Fruit fly (Drosophila melanogaster): ENCODE measurements around the gene CG43783.

The CG43783 gene

dm6 chr3L:8947848-8948494 is 6.1 kb downstream of the CG43783 start:
- TF ChIP-seq exex (tag; optimal IDR thresholded peaks at IDR 0.05) (peak; percentile 58), GATAe (GFP tag; conservative IDR thresholded peaks at IDR 0.05) (peak; percentile 24; the same call in 1 of the 2 replicates), Hey (tag; optimal IDR thresholded peaks at IDR 0.05) (peak; percentile 75), Hsf (GFP tag; optimal IDR thresholded peaks at IDR 0.05) (no peak), lab (GFP tag; optimal IDR thresholded peaks at IDR 0.05) (peak; percentile 34), sug (tag; optimal IDR thresholded peaks at IDR 0.05) (peak; percentile 48), pros (GFP tag; optimal IDR thresholded peaks at IDR 0.05) (no peak), mirr (GFP tag; optimal IDR thresholded peaks at IDR 0.05) (peak; percentile 80), psq (GFP tag; optimal IDR thresholded peaks at IDR 0.05) (no peak), toy (GFP tag; IDR thresholded peaks at IDR 0.05) (no peak), CG17568 (GFP tag; optimal IDR thresholded peaks at IDR 0.05) (no peak), schlank (tag; optimal IDR thresholded peaks at IDR 0.05) (no peak)

- TF ChIP-seq peb (GFP tag; IDR thresholded peaks at IDR 0.05) (no peak), mam (GFP tag; optimal IDR thresholded peaks at IDR 0.05) (no peak), tio (GFP tag; optimal IDR thresholded peaks at IDR 0.05) (no peak), CG7357 (GFP tag; IDR thresholded peaks at IDR 0.05) (no peak), Hand (GFP tag; optimal IDR thresholded peaks at IDR 0.05) (no peak), stwl (tag; optimal IDR thresholded peaks at IDR 0.05) (peak; percentile 58), CG7839 (tag; optimal IDR thresholded peaks at IDR 0.05) (no peak), CG7271 (tag; optimal IDR thresholded peaks at IDR 0.05) (peak; percentile 77), CG1792 (GFP tag; optimal IDR thresholded peaks at IDR 0.05) (no peak), esg (GFP tag; conservative IDR thresholded peaks at IDR 0.05) (no peak), Ets97D (GFP tag; optimal IDR thresholded peaks at IDR 0.05) (peak; percentile 13)
Observed at dm6 chr3L:8939654-8940053, 14.4 kb downstream of the CG43783 start.

dm6 chr3L:8931916-8932315 is 22.2 kb downstream of the CG43783 start:
- TF ChIP-seq CG15269 (tag; optimal IDR thresholded peaks at IDR 0.05), result peak; percentile 13
- peak in 1 of 2 experiments; percentile 50 for TF ChIP-seq eve (GFP tag; optimal IDR thresholded peaks at IDR 0.05)
- no peak for TF ChIP-seq hkb (optimal IDR thresholded peaks at IDR 0.05)
- TF ChIP-seq hkb (GFP tag; IDR thresholded peaks at IDR 0.05), result 0 out of 2 replicates have a peak, but pooled peaks have one; percentile 22
- no peak for TF ChIP-seq jumu (GFP tag; optimal IDR thresholded peaks at IDR 0.05)
- TF ChIP-seq CG17568 (GFP tag; optimal IDR thresholded peaks at IDR 0.05), result peak; percentile 54
- TF ChIP-seq bowl (GFP tag; IDR thresholded peaks at IDR 0.05), result no peak
- no peak for TF ChIP-seq inv (GFP tag; IDR thresholded peaks at IDR 0.05; ENCODE audit: partially characterized antibody)
- TF ChIP-seq CG11695 (GFP tag; IDR thresholded peaks at IDR 0.05), result 0 out of 3 replicates have a peak, but pooled peaks have one; percentile 28
- no peak for TF ChIP-seq tup (GFP tag; optimal IDR thresholded peaks at IDR 0.05)
- TF ChIP-seq CG8924 (tag; optimal IDR thresholded peaks at IDR 0.05), result no peak
- TF ChIP-seq CG1233 (GFP tag; optimal IDR thresholded peaks at IDR 0.05), result no peak
- TF ChIP-seq sens (GFP tag), result peak; percentile 10
- TF ChIP-seq Fer1 (GFP tag; optimal IDR thresholded peaks at IDR 0.05), result peak; percentile 44
- TF ChIP-seq stc (GFP tag; IDR thresholded peaks at IDR 0.05), result peak; percentile 20; the same call in 1 of the 2 replicates
- peak; percentile 38 for TF ChIP-seq PHDP (tag; optimal IDR thresholded peaks at IDR 0.05)
- peak; percentile 36 for TF ChIP-seq BtbVII (GFP tag; optimal IDR thresholded peaks at IDR 0.05)
- TF ChIP-seq CG2116 (GFP tag; optimal IDR thresholded peaks at IDR 0.05), result peak; percentile 6
- TF ChIP-seq CG30403 (GFP tag; optimal IDR thresholded peaks at IDR 0.05), result no peak
- TF ChIP-seq CG31441 (GFP tag; IDR thresholded peaks at IDR 0.05), result peak; percentile 38; the same call in 1 of the 2 replicates
- peak; percentile 89 for TF ChIP-seq Ets97D (GFP tag; optimal IDR thresholded peaks at IDR 0.05)
- no peak for TF ChIP-seq Sry-δ (GFP tag; optimal IDR thresholded peaks at IDR 0.05)
- TF ChIP-seq Hmx (GFP tag; optimal IDR thresholded peaks at IDR 0.05), result no peak
- TF ChIP-seq nau (GFP tag; optimal IDR thresholded peaks at IDR 0.05), result peak; percentile 5
- TF ChIP-seq E2f2 (GFP tag; IDR thresholded peaks at IDR 0.05), result peak; percentile 77
- no peak for TF ChIP-seq kni (GFP tag; optimal IDR thresholded peaks at IDR 0.05)
- TF ChIP-seq odd (GFP tag; optimal IDR thresholded peaks at IDR 0.05), result peak; percentile 40

Data from whole organism, embryonic.